Worm (Caenorhabditis elegans): ENCODE data around the gene clpr-2.

Gene clpr-2

ce11 chrII:1236003-1236402, 22.7 kb upstream of the clpr-2 start:
- TF ChIP-seq F37B4.10 (GFP tag; IDR thresholded peaks at IDR 0.05), result no peak
- TF ChIP-seq zfh-2 (GFP tag; conservative IDR thresholded peaks at IDR 0.05), result 0 out of 2 replicates have a peak, but pooled peaks have one; percentile 37
- TF ChIP-seq egrh-3 (GFP tag; IDR thresholded peaks at IDR 0.05), result peak; percentile 85; the same call in 1 of the 2 replicates

DNA sequence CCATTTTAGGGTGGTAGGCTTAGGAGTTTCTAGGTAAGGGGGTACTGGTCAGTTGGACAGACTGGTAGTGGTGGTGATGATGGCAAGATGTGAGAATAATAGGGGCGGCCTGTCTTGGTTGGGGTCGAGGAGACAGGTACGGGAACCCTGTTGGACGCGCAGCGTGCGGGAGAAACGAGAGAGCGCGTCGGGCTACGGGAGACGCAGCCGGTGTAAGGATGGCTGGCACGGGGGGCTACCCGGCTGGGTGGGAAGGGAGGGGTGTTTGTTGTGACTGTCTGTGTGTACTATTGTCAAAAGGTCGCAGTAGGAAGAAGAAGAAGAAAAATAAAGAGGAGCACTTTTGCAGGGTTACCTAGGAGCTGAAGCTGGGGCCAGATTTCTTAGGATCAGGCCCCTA, 22.3 kb upstream of the clpr-2 start:
- TF ChIP-seq madf-8 (GFP tag; conservative IDR thresholded peaks at IDR 0.05) (no peak), nhr-120 (GFP tag; IDR thresholded peaks at IDR 0.05) (no peak), snpc-1.1 (tag; optimal IDR thresholded peaks at IDR 0.05; ENCODE audit: insufficient read depth) (no peak), zim-3 (tag; optimal IDR thresholded peaks at IDR 0.05) (no peak), egl-44 (GFP tag; IDR thresholded peaks at IDR 0.05) (no peak), rcor-1 (GFP tag; IDR thresholded peaks at IDR 0.05) (no peak), hmg-1.2 (GFP tag; IDR thresholded peaks at IDR 0.05) (peak; percentile 82; the same call in 1 of the 2 replicates), B0336.3 (GFP tag; IDR thresholded peaks at IDR 0.05) (no peak)

ce11 chrII:1237845-1238244, 20.9 kb upstream of the clpr-2 start:
- 0 out of 2 replicates have a peak, but pooled peaks have one; percentile 41 for TF ChIP-seq K11D2.4 (GFP tag; IDR thresholded peaks at IDR 0.05)
- TF ChIP-seq dpff-1 (tag; optimal IDR thresholded peaks at IDR 0.05), result no peak
- TF ChIP-seq chd-7 (tag; optimal IDR thresholded peaks at IDR 0.05), result peak; percentile 39
- no peak for TF ChIP-seq F33H1.4 (GFP tag; IDR thresholded peaks at IDR 0.05)
- peak; percentile 51 for TF ChIP-seq mcd-1 (GFP tag; IDR thresholded peaks at IDR 0.05)
- peak; percentile 53; the same call in 1 of the 2 replicates for TF ChIP-seq lin-26 (GFP tag; IDR thresholded peaks at IDR 0.05)
- 0 out of 2 replicates have a peak, but pooled peaks have one; percentile 83 for TF ChIP-seq F37B4.10 (GFP tag; IDR thresholded peaks at IDR 0.05)
- no peak for TF ChIP-seq hmg-20 (GFP tag; IDR thresholded peaks at IDR 0.05)
- peak; percentile 99 for TF ChIP-seq zfh-2 (GFP tag; conservative IDR thresholded peaks at IDR 0.05)
- TF ChIP-seq dox-1 (GFP tag; IDR thresholded peaks at IDR 0.05), result peak; percentile 65
- TF ChIP-seq ceh-91 (GFP tag; IDR thresholded peaks at IDR 0.05), result no peak
- peak; percentile 54 for TF ChIP-seq F52B5.7 (tag; optimal IDR thresholded peaks at IDR 0.05)
- 0 out of 2 replicates have a peak, but pooled peaks have one; percentile 73 for TF ChIP-seq sea-2 (GFP tag; IDR thresholded peaks at IDR 0.05)
- TF ChIP-seq madf-3 (GFP tag; IDR thresholded peaks at IDR 0.05), result no peak
- TF ChIP-seq gei-17 (GFP tag; optimal IDR thresholded peaks at IDR 0.05), result peak; percentile 22
- peak; percentile 10 for TF ChIP-seq ceh-27 (GFP tag; optimal IDR thresholded peaks at IDR 0.05)
- peak; percentile 85 for TF ChIP-seq nfyb-1 (GFP tag; IDR thresholded peaks at IDR 0.05)
- peak; percentile 3 for TF ChIP-seq ztf-18 (tag; optimal IDR thresholded peaks at IDR 0.05)
- no peak for TF ChIP-seq cebp-1 (GFP tag; IDR thresholded peaks at IDR 0.05)
- peak; percentile 45 for TF ChIP-seq cebp-1 (tag; optimal IDR thresholded peaks at IDR 0.05)
- TF ChIP-seq egl-44 (GFP tag; IDR thresholded peaks at IDR 0.05), result peak; percentile 51; the same call in 1 of the 2 replicates
- peak; percentile 99 for TF ChIP-seq egrh-3 (GFP tag; IDR thresholded peaks at IDR 0.05)

- TF ChIP-seq madf-8 (GFP tag; conservative IDR thresholded peaks at IDR 0.05) (no peak), madf-10 (tag; optimal IDR thresholded peaks at IDR 0.05) (no peak), nhr-179 (tag; optimal IDR thresholded peaks at IDR 0.05) (no peak), sea-2 (GFP tag; IDR thresholded peaks at IDR 0.05) (no peak), T26A5.8 (tag; optimal IDR thresholded peaks at IDR 0.05) (no peak), ceh-100 (GFP tag; IDR thresholded peaks at IDR 0.05) (no peak), F55B11.4 (tag; optimal IDR thresholded peaks at IDR 0.05; ENCODE audit: borderline replicate concordance, insufficient read depth) (no peak), lsy-27 (tag; optimal IDR thresholded peaks at IDR 0.05; ENCODE audit: borderline replicate concordance, insufficient read depth) (no peak), hmg-1.2 (GFP tag; IDR thresholded peaks at IDR 0.05) (peak; percentile 52; the same call in 1 of the 2 replicates), Y79H2A.3 (GFP tag; conservative IDR thresholded peaks at IDR 0.05) (no peak), aptf-2 (GFP tag; conservative IDR thresholded peaks at IDR 0.05) (no peak), hmg-20 (GFP tag; IDR thresholded peaks at IDR 0.05) (no peak), Y53F4B.3 (GFP tag; IDR thresholded peaks at IDR 0.05) (no peak), zfh-2 (GFP tag; conservative IDR thresholded peaks at IDR 0.05) (peak; percentile 78), ceh-58 (GFP tag; IDR thresholded peaks at IDR 0.05) (no peak), rec-8 (tag; optimal IDR thresholded peaks at IDR 0.05) (no peak), hlh-12 (tag; optimal IDR thresholded peaks at IDR 0.05) (no peak), pbrm-1 (GFP tag; IDR thresholded peaks at IDR 0.05) (0 out of 2 replicates have a peak, but pooled peaks have one; percentile 23), die-1 (tag; optimal IDR thresholded peaks at IDR 0.05) (no peak)
Measured at ce11 chrII:1239433-1240020, 19.2 kb upstream of the clpr-2 start.

Data from whole organism, young adult.